Worm (Caenorhabditis elegans): ENCODE results near the gene F43D2.7.
A peak's percentile ranks its signal among the peaks of the same experiment; 100 is the strongest.

F43D2.7 gene

ce11 chrV:14688097-14688912 is 48.3 kb upstream of the F43D2.7 start, which contains the start of gene C47E8.11 (continued):
- TF ChIP-seq nhr-12 (tag; optimal IDR thresholded peaks at IDR 0.05) (no peak), aha-1 (tag; optimal IDR thresholded peaks at IDR 0.05) (peak; percentile 20)

- no peak for TF ChIP-seq blmp-1 (tag; optimal IDR thresholded peaks at IDR 0.05)
- no peak for TF ChIP-seq elt-2 (tag; optimal IDR thresholded peaks at IDR 0.05)
- no peak for TF ChIP-seq swsn-7 (tag; optimal IDR thresholded peaks at IDR 0.05)
- TF ChIP-seq fkh-8 (tag; optimal IDR thresholded peaks at IDR 0.05) = no peak
- peak; percentile 68 for TF ChIP-seq ama-1 (optimal IDR thresholded peaks at IDR 0.05)
- TF ChIP-seq unc-86 (tag; optimal IDR thresholded peaks at IDR 0.05) = no peak
- peak; percentile 21 for TF ChIP-seq skn-1 (tag; optimal IDR thresholded peaks at IDR 0.05)
- peak; percentile 1 for TF ChIP-seq rnt-1 (tag; optimal IDR thresholded peaks at IDR 0.05)
- no peak for TF ChIP-seq ceh-82 (tag; optimal IDR thresholded peaks at IDR 0.05)
- no peak for TF ChIP-seq hlh-17 (GFP tag; optimal IDR thresholded peaks at IDR 0.05; ENCODE audit: borderline replicate concordance)
- no peak for TF ChIP-seq nhr-12 (tag; optimal IDR thresholded peaks at IDR 0.05)
- TF ChIP-seq dpl-1 (GFP tag; optimal IDR thresholded peaks at IDR 0.05) = no peak
- no peak for TF ChIP-seq unc-30 (tag; optimal IDR thresholded peaks at IDR 0.05)
- peak in 1 of 2 experiments; percentile 7 for TF ChIP-seq ztf-11 (tag; optimal IDR thresholded peaks at IDR 0.05)
- TF ChIP-seq nhr-71 (tag; optimal IDR thresholded peaks at IDR 0.05) = no peak
- no peak for TF ChIP-seq lin-35 (GFP tag; optimal IDR thresholded peaks at IDR 0.05)
- TF ChIP-seq ces-1 (GFP tag; optimal IDR thresholded peaks at IDR 0.05) = no peak
- TF ChIP-seq irx-1 (tag; optimal IDR thresholded peaks at IDR 0.05) = no peak
- TF ChIP-seq snpc-4 (tag; optimal IDR thresholded peaks at IDR 0.05) = no peak
- TF ChIP-seq nhr-85 (tag) = peak; percentile 62
- TF ChIP-seq zag-1 (tag; optimal IDR thresholded peaks at IDR 0.05) = no peak
- no peak for TF ChIP-seq lin-15B (tag; optimal IDR thresholded peaks at IDR 0.05)
- TF ChIP-seq efl-1 (optimal IDR thresholded peaks at IDR 0.05) = no peak
- peak in 1 of 2 experiments; percentile 78 for TF ChIP-seq efl-1 (GFP tag; optimal IDR thresholded peaks at IDR 0.05 in 1 of 2)
- no peak for TF ChIP-seq aly-2 (tag; optimal IDR thresholded peaks at IDR 0.05)
- TF ChIP-seq egl-27 (tag; optimal IDR thresholded peaks at IDR 0.05) = no peak
- TF ChIP-seq tbx-2 (tag; optimal IDR thresholded peaks at IDR 0.05) = no peak
- TF ChIP-seq ceh-8 (GFP tag; optimal IDR thresholded peaks at IDR 0.05) = no peak
These were observed 47.4 kb upstream of the F43D2.7 start for ce11 chrV:14687106-14687964.

- TF ChIP-seq unc-62 (GFP tag; optimal IDR thresholded peaks at IDR 0.05) (no peak), isw-1 (GFP tag; IDR thresholded peaks at IDR 0.05) (no peak), tlp-1 (tag; optimal IDR thresholded peaks at IDR 0.05) (no peak), swsn-7 (tag; optimal IDR thresholded peaks at IDR 0.05) (no peak), C04F5.9 (tag; optimal IDR thresholded peaks at IDR 0.05) (no peak), mab-9 (GFP tag; IDR thresholded peaks at IDR 0.05) (no peak), pax-3 (tag; optimal IDR thresholded peaks at IDR 0.05) (no peak), efl-3 (GFP tag; optimal IDR thresholded peaks at IDR 0.05) (no peak), lin-39 (tag; optimal IDR thresholded peaks at IDR 0.05) (no peak), hlh-4 (tag; optimal IDR thresholded peaks at IDR 0.05) (no peak), snpc-4 (tag; optimal IDR thresholded peaks at IDR 0.05) (no peak), nhr-11 (tag; optimal IDR thresholded peaks at IDR 0.05) (no peak), egl-27 (tag; optimal IDR thresholded peaks at IDR 0.05) (no peak), C16A3.4 (tag; optimal IDR thresholded peaks at IDR 0.05) (no peak), ceh-8 (GFP tag; optimal IDR thresholded peaks at IDR 0.05) (no peak), lin-15B (tag; optimal IDR thresholded peaks at IDR 0.05) (no peak), ztf-4 (tag; optimal IDR thresholded peaks at IDR 0.05) (peak; percentile 18), dsc-1 (tag; optimal IDR thresholded peaks at IDR 0.05) (no peak), ceh-90 (tag; optimal IDR thresholded peaks at IDR 0.05) (no peak), ceh-88 (GFP tag; IDR thresholded peaks at IDR 0.05) (no peak), sptf-1 (tag; optimal IDR thresholded peaks at IDR 0.05) (no peak), ama-1 (optimal IDR thresholded peaks at IDR 0.05) (peak; percentile 85), unc-86 (tag; optimal IDR thresholded peaks at IDR 0.05) (no peak), nhr-84 (tag; optimal IDR thresholded peaks at IDR 0.05) (peak; percentile 70), blmp-1 (tag; optimal IDR thresholded peaks at IDR 0.05) (no peak)
These were observed 46.5 kb upstream of the F43D2.7 start for ce11 chrV:14686231-14687105.

Measured in whole organism, L1 larva.